Fruit fly (Drosophila melanogaster): ENCODE data around the gene CG14200.
A peak's percentile ranks its signal among the peaks of the same experiment; 100 is the strongest.

Gene CG14200

dm6 chrX:19547382-19547781 lies 52.1 kb downstream of the CG14200 start, which contains the start of gene CG32532:
CG32532 (minus strand) TSS chrX:19547482.
- no peak for TF ChIP-seq fd85E (GFP tag; optimal IDR thresholded peaks at IDR 0.05)
- no peak for TF ChIP-seq achi (GFP tag; optimal IDR thresholded peaks at IDR 0.05)
- no peak for TF ChIP-seq salr (GFP tag; optimal IDR thresholded peaks at IDR 0.05)
- TF ChIP-seq CG32006 (GFP tag; optimal IDR thresholded peaks at IDR 0.05) = no peak

dm6 chrX:19548438-19548837 lies 53.1 kb downstream of the CG14200 start:
- TF ChIP-seq acj6 (GFP tag; optimal IDR thresholded peaks at IDR 0.05) = no peak
- TF ChIP-seq Sox102F (GFP tag; optimal IDR thresholded peaks at IDR 0.05) = no peak
- TF ChIP-seq CG9139 (GFP tag; optimal IDR thresholded peaks at IDR 0.05) = no peak
- no peak for TF ChIP-seq CG7368 (GFP tag; optimal IDR thresholded peaks at IDR 0.05)
- no peak for TF ChIP-seq eg (GFP tag; IDR thresholded peaks at IDR 0.05)
- TF ChIP-seq lz (GFP tag; optimal IDR thresholded peaks at IDR 0.05) = no peak
- TF ChIP-seq CG6276 (GFP tag; optimal IDR thresholded peaks at IDR 0.05) = no peak
- no peak for TF ChIP-seq CG15336 (GFP tag; IDR thresholded peaks at IDR 0.05)
- no peak for TF ChIP-seq CG8632 (GFP tag; optimal IDR thresholded peaks at IDR 0.05)
- TF ChIP-seq OdsH (GFP tag; optimal IDR thresholded peaks at IDR 0.05) = no peak
- TF ChIP-seq CG3919 (GFP tag; optimal IDR thresholded peaks at IDR 0.05) = no peak
- TF ChIP-seq CG11294 (GFP tag; IDR thresholded peaks at IDR 0.05) = no peak
- no peak for TF ChIP-seq fd85E (GFP tag; optimal IDR thresholded peaks at IDR 0.05)
- TF ChIP-seq CG8319 (GFP tag; optimal IDR thresholded peaks at IDR 0.05) = no peak
- TF ChIP-seq CG8119 (GFP tag; IDR thresholded peaks at IDR 0.05) = no peak
- no peak for TF ChIP-seq Smox (GFP tag; optimal IDR thresholded peaks at IDR 0.05)
- TF ChIP-seq CG10669 (GFP tag; optimal IDR thresholded peaks at IDR 0.05) = no peak
- no peak for TF ChIP-seq pdm3 (GFP tag; optimal IDR thresholded peaks at IDR 0.05)
- no peak for TF ChIP-seq CG34406 (GFP tag; optimal IDR thresholded peaks at IDR 0.05)

- TF ChIP-seq Lpt (GFP tag; optimal IDR thresholded peaks at IDR 0.05) = no peak
- TF ChIP-seq Ets21C (GFP tag; optimal IDR thresholded peaks at IDR 0.05) = no peak
- no peak for TF ChIP-seq esn (GFP tag; optimal IDR thresholded peaks at IDR 0.05)
- no peak for TF ChIP-seq Eip93F (GFP tag; optimal IDR thresholded peaks at IDR 0.05)
- TF ChIP-seq cyc (GFP tag; optimal IDR thresholded peaks at IDR 0.05) = no peak
- TF ChIP-seq fd59A (GFP tag; optimal IDR thresholded peaks at IDR 0.05) = no peak
- no peak for TF ChIP-seq CG32006 (GFP tag; optimal IDR thresholded peaks at IDR 0.05)
- no peak for TF ChIP-seq fkh (GFP tag; optimal IDR thresholded peaks at IDR 0.05)
- TF ChIP-seq Sox14 (GFP tag; optimal IDR thresholded peaks at IDR 0.05) = no peak
- TF ChIP-seq topi (GFP tag; optimal IDR thresholded peaks at IDR 0.05) = no peak
- no peak for TF ChIP-seq Hr4 (GFP tag; optimal IDR thresholded peaks at IDR 0.05)
- no peak for TF ChIP-seq CG11762 (GFP tag; optimal IDR thresholded peaks at IDR 0.05; ENCODE audit: insufficient read depth)
- TF ChIP-seq salr (GFP tag; optimal IDR thresholded peaks at IDR 0.05) = no peak
- no peak for TF ChIP-seq CG6276 (GFP tag; optimal IDR thresholded peaks at IDR 0.05)
- no peak for TF ChIP-seq CG6163 (GFP tag; IDR thresholded peaks at IDR 0.05)
- TF ChIP-seq pdm3 (GFP tag; optimal IDR thresholded peaks at IDR 0.05) = no peak
Observed at dm6 chrX:19549570-19549969, 54.3 kb downstream of the CG14200 start.

- TF ChIP-seq CG4318 (GFP tag; optimal IDR thresholded peaks at IDR 0.05) = no peak
- no peak; the same call in 1 of the 2 replicates for TF ChIP-seq CG15336 (GFP tag; IDR thresholded peaks at IDR 0.05)
- TF ChIP-seq CG31627 (GFP tag; optimal IDR thresholded peaks at IDR 0.05) = peak; percentile 54
- peak; percentile 61 for TF ChIP-seq esn (GFP tag; optimal IDR thresholded peaks at IDR 0.05)
- no peak for TF ChIP-seq CG10631 (GFP tag; optimal IDR thresholded peaks at IDR 0.05)
- TF ChIP-seq CG8319 (GFP tag; optimal IDR thresholded peaks at IDR 0.05) = no peak
- TF ChIP-seq CG11902 (GFP tag; optimal IDR thresholded peaks at IDR 0.05) = peak; percentile 28
- peak; percentile 90 for TF ChIP-seq Eip78C (GFP tag)
- peak; percentile 66 for TF ChIP-seq eg (GFP tag; IDR thresholded peaks at IDR 0.05)
- no peak for TF ChIP-seq fkh (GFP tag; optimal IDR thresholded peaks at IDR 0.05)
- TF ChIP-seq cyc (GFP tag; optimal IDR thresholded peaks at IDR 0.05) = peak; percentile 58
- TF ChIP-seq Hr4 (GFP tag; optimal IDR thresholded peaks at IDR 0.05) = peak; percentile 69
- no peak for TF ChIP-seq spab (GFP tag; optimal IDR thresholded peaks at IDR 0.05)
- no peak for TF ChIP-seq Lpt (GFP tag; optimal IDR thresholded peaks at IDR 0.05)
- peak; percentile 41 for TF ChIP-seq dac (GFP tag; optimal IDR thresholded peaks at IDR 0.05)
- TF ChIP-seq CG3919 (GFP tag; optimal IDR thresholded peaks at IDR 0.05) = no peak
- TF ChIP-seq Sox15 (GFP tag; optimal IDR thresholded peaks at IDR 0.05) = peak; percentile 66
- TF ChIP-seq CG6163 (GFP tag; IDR thresholded peaks at IDR 0.05) = 0 out of 3 replicates have a peak, but pooled peaks have one; percentile 48
- no peak for TF ChIP-seq ss (GFP tag; optimal IDR thresholded peaks at IDR 0.05)
- no peak for TF ChIP-seq pdm3 (GFP tag; optimal IDR thresholded peaks at IDR 0.05)
- no peak for TF ChIP-seq svp (GFP tag)
- no peak for TF ChIP-seq CG9139 (GFP tag; optimal IDR thresholded peaks at IDR 0.05)
- peak; percentile 49 for TF ChIP-seq lz (GFP tag; optimal IDR thresholded peaks at IDR 0.05)
- TF ChIP-seq CG11294 (GFP tag; IDR thresholded peaks at IDR 0.05) = peak; percentile 56; the same call in 1 of the 2 replicates
- no peak for TF ChIP-seq CG8119 (GFP tag; IDR thresholded peaks at IDR 0.05)
- TF ChIP-seq CG10669 (GFP tag; optimal IDR thresholded peaks at IDR 0.05) = no peak
Observed at dm6 chrX:19565714-19566316, 70.5 kb downstream of the CG14200 start, which contains the start of the genes Grip84 and car. Grip84 (minus strand) TSS chrX:19565764. car (plus strand) TSS chrX:19566019.

Measured in whole organism, prepupa.